Worm (Caenorhabditis elegans): Measurements from ENCODE around the gene mtl-1.

mtl-1 gene

ce11 chrV:6658765-6659164 lies 32.9 kb downstream of the mtl-1 start (continued):
- TF ChIP-seq nhr-23 (tag; optimal IDR thresholded peaks at IDR 0.05) (no peak), peb-1 (tag; optimal IDR thresholded peaks at IDR 0.05) (no peak), gmeb-1 (tag; optimal IDR thresholded peaks at IDR 0.05) (no peak), nhr-6 (tag; optimal IDR thresholded peaks at IDR 0.05) (no peak), blmp-1 (tag; optimal IDR thresholded peaks at IDR 0.05; ENCODE audit: insufficient read depth) (no peak), unc-39 (tag; optimal IDR thresholded peaks at IDR 0.05) (no peak), fos-1 (tag; optimal IDR thresholded peaks at IDR 0.05) (peak; percentile 38), R02D3.7 (tag; optimal IDR thresholded peaks at IDR 0.05) (no peak), lin-13 (GFP tag; optimal IDR thresholded peaks at IDR 0.05) (peak; percentile 9), mbf-1 (tag; optimal IDR thresholded peaks at IDR 0.05) (no peak), nhr-10 (tag; optimal IDR thresholded peaks at IDR 0.05) (no peak), unc-62 (GFP tag; optimal IDR thresholded peaks at IDR 0.05) (no peak), crh-2 (tag; optimal IDR thresholded peaks at IDR 0.05) (peak; percentile 1), aly-2 (tag; optimal IDR thresholded peaks at IDR 0.05) (no peak), nhr-11 (tag; optimal IDR thresholded peaks at IDR 0.05) (no peak), ceh-82 (tag; optimal IDR thresholded peaks at IDR 0.05) (peak; percentile 88), mdl-1 (tag; optimal IDR thresholded peaks at IDR 0.05) (peak in 1 of 2 experiments; percentile 57), snpc-4 (tag; optimal IDR thresholded peaks at IDR 0.05) (peak; percentile 60), dmd-4 (tag; optimal IDR thresholded peaks at IDR 0.05) (no peak), C34F6.9 (tag; optimal IDR thresholded peaks at IDR 0.05) (peak; percentile 52), lin-11 (tag; optimal IDR thresholded peaks at IDR 0.05) (peak; percentile 54), skn-1 (tag; optimal IDR thresholded peaks at IDR 0.05) (no peak), F13H6.1 (tag; optimal IDR thresholded peaks at IDR 0.05) (peak; percentile 46), ztf-4 (tag; optimal IDR thresholded peaks at IDR 0.05) (no peak)

ce11 chrV:6657532-6658259 lies 34.0 kb downstream of the mtl-1 start:
- TF ChIP-seq snpc-4 (tag; optimal IDR thresholded peaks at IDR 0.05): peak; percentile 5
- no peak for TF ChIP-seq ceh-16 (tag; optimal IDR thresholded peaks at IDR 0.05)
- no peak for TF ChIP-seq ztf-4 (tag; optimal IDR thresholded peaks at IDR 0.05)
- TF ChIP-seq ztf-1 (GFP tag; conservative IDR thresholded peaks at IDR 0.05): no peak
- TF ChIP-seq nhr-10 (tag; optimal IDR thresholded peaks at IDR 0.05): no peak
- TF ChIP-seq sma-3 (GFP tag; optimal IDR thresholded peaks at IDR 0.05): peak; percentile 20
- peak; percentile 13 for TF ChIP-seq skn-1 (tag; optimal IDR thresholded peaks at IDR 0.05)

ce11 chrV:6656451-6657115 lies 35.1 kb downstream of the mtl-1 start, which contains the start of gene snb-1:
snb-1 (minus strand) TSS chrV:6656501.
- peak; percentile 12 for TF ChIP-seq egl-27 (tag; optimal IDR thresholded peaks at IDR 0.05)
- peak; percentile 87 for TF ChIP-seq blmp-1 (tag; optimal IDR thresholded peaks at IDR 0.05; ENCODE audit: insufficient read depth)
- TF ChIP-seq nhr-77 (tag; optimal IDR thresholded peaks at IDR 0.05): no peak
- no peak for TF ChIP-seq alr-1 (tag; optimal IDR thresholded peaks at IDR 0.05)
- no peak for TF ChIP-seq mbf-1 (tag; optimal IDR thresholded peaks at IDR 0.05)
- TF ChIP-seq unc-62 (GFP tag; optimal IDR thresholded peaks at IDR 0.05): no peak
- TF ChIP-seq peb-1 (tag; optimal IDR thresholded peaks at IDR 0.05): no peak
- TF ChIP-seq fos-1 (tag; optimal IDR thresholded peaks at IDR 0.05): peak; percentile 51
- peak; percentile 81 for TF ChIP-seq crh-2 (tag; optimal IDR thresholded peaks at IDR 0.05)
- TF ChIP-seq nhr-6 (tag; optimal IDR thresholded peaks at IDR 0.05): no peak
- TF ChIP-seq ztf-1 (GFP tag; conservative IDR thresholded peaks at IDR 0.05): no peak
- no peak for TF ChIP-seq ceh-16 (tag; optimal IDR thresholded peaks at IDR 0.05)
- no peak for TF ChIP-seq zag-1 (tag; optimal IDR thresholded peaks at IDR 0.05)
- TF ChIP-seq R02D3.7 (tag; optimal IDR thresholded peaks at IDR 0.05): no peak
- TF ChIP-seq skn-1 (tag; optimal IDR thresholded peaks at IDR 0.05): no peak
- TF ChIP-seq gmeb-1 (tag; optimal IDR thresholded peaks at IDR 0.05): peak; percentile 66
- TF ChIP-seq C34F6.9 (tag; optimal IDR thresholded peaks at IDR 0.05): peak; percentile 81
- peak; percentile 78 for TF ChIP-seq nhr-25 (tag; optimal IDR thresholded peaks at IDR 0.05)
- TF ChIP-seq nhr-21 (tag; optimal IDR thresholded peaks at IDR 0.05): peak; percentile 62
- TF ChIP-seq ceh-82 (tag; optimal IDR thresholded peaks at IDR 0.05): peak; percentile 87
- TF ChIP-seq nhr-129 (tag; optimal IDR thresholded peaks at IDR 0.05): peak; percentile 82
- TF ChIP-seq lin-39 (tag; optimal IDR thresholded peaks at IDR 0.05): no peak
- TF ChIP-seq nhr-10 (tag; optimal IDR thresholded peaks at IDR 0.05): no peak
- TF ChIP-seq nhr-23 (tag; optimal IDR thresholded peaks at IDR 0.05): no peak
- TF ChIP-seq ama-1 (optimal IDR thresholded peaks at IDR 0.05): peak; percentile 11
- peak; percentile 73 for TF ChIP-seq sma-9 (GFP tag; optimal IDR thresholded peaks at IDR 0.05)
- no peak for TF ChIP-seq sma-9 (tag; optimal IDR thresholded peaks at IDR 0.05)
- TF ChIP-seq F13H6.1 (tag; optimal IDR thresholded peaks at IDR 0.05): peak; percentile 32
- TF ChIP-seq lin-13 (GFP tag; optimal IDR thresholded peaks at IDR 0.05): peak; percentile 34
- no peak for TF ChIP-seq elt-1 (tag; optimal IDR thresholded peaks at IDR 0.05)
- TF ChIP-seq lsy-2 (tag; optimal IDR thresholded peaks at IDR 0.05): peak; percentile 54 to 80
- no peak for TF ChIP-seq nhr-12 (tag; optimal IDR thresholded peaks at IDR 0.05)
- no peak for TF ChIP-seq dmd-4 (tag; optimal IDR thresholded peaks at IDR 0.05)
- TF ChIP-seq unc-39 (tag; optimal IDR thresholded peaks at IDR 0.05): no peak
- no peak for TF ChIP-seq ztf-4 (tag; optimal IDR thresholded peaks at IDR 0.05)
- no peak for TF ChIP-seq ZK546.5 (tag; optimal IDR thresholded peaks at IDR 0.05)
- no peak for TF ChIP-seq nhr-11 (tag; optimal IDR thresholded peaks at IDR 0.05)
- TF ChIP-seq Y55F3AM.14 (GFP tag; optimal IDR thresholded peaks at IDR 0.05): no peak
- no peak for TF ChIP-seq nhr-237 (tag; optimal IDR thresholded peaks at IDR 0.05)
- no peak for TF ChIP-seq snpc-4 (tag; optimal IDR thresholded peaks at IDR 0.05)
- peak; percentile 38 for TF ChIP-seq sem-4 (tag; optimal IDR thresholded peaks at IDR 0.05)

All from whole organism, L2 larva.